Worm (Caenorhabditis elegans) whole organism, L3 larva: Measurements from ENCODE around the gene ttx-3.
A peak's percentile ranks its signal among the peaks of the same experiment; 100 is the strongest.

Source experiments
- ceh-28 ChIP-seq: fragments of 150-350 bp; optimal IDR thresholded peaks from 2 replicates; lab custom pipeline; 2014; ENCODE audit warnings: missing biosample characterization, missing genetic modification reagents, missing genetic modification characterization
- nhr-12 ChIP-seq: fragments of 150-350 bp; optimal IDR thresholded peaks from 2 replicates; lab custom pipeline; 2014; ENCODE audit warnings: missing biosample characterization, missing genetic modification characterization
- nhr-25 ChIP-seq: sonication (generic microtip); optimal IDR thresholded peaks from 2 replicates; lab custom pipeline; 2017; ENCODE audit warnings: missing biosample characterization, missing genetic modification characterization
- nhr-43 ChIP-seq: sonication (generic microtip); optimal IDR thresholded peaks from 2 replicates; lab custom pipeline; 2016; ENCODE audit warnings: mild to moderate bottlenecking, missing genetic modification characterization, missing compliant biosample characterization; ENCODE audit not compliant: poor library complexity, severe bottlenecking
- pha-4 ChIP-seq: fragments of 150-350 bp; optimal IDR thresholded peaks from 2 replicates; lab custom pipeline; 2014; ENCODE audit warnings: missing biosample characterization, missing genetic modification reagents, missing genetic modification characterization
- sea-2 ChIP-seq: fragments of 150-350 bp; sonication (generic microtip); optimal IDR thresholded peaks from 4 replicates; lab custom pipeline; 2014; ENCODE audit warnings: missing biosample characterization, missing genetic modification reagents, missing genetic modification characterization

ttx-3 gene

DNA sequence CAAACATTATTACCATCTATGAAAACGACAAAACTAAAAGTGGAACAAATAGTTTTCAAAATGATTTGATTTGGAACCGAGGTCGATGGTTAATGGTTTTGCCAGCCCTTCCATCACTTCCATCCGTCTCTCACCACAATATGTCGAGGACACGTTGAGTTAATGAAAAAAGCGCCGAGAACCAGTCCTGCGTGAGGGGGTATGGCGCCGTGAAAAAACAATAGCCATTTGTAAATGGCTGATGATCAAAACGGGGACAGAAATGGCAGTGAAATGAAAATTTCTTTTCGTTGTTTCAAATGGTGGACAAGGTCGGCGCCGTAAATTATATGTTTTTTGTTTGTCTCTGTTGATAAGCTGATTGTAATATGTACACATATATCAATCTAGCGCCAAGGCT lies 49.1 kb downstream of the ttx-3 start:
- no peak for TF ChIP-seq nhr-12 (tag; lab: Kevin White, UChicago)
- peak; percentile 53 for TF ChIP-seq nhr-25 (tag; lab: Kevin White, UChicago)

DNA sequence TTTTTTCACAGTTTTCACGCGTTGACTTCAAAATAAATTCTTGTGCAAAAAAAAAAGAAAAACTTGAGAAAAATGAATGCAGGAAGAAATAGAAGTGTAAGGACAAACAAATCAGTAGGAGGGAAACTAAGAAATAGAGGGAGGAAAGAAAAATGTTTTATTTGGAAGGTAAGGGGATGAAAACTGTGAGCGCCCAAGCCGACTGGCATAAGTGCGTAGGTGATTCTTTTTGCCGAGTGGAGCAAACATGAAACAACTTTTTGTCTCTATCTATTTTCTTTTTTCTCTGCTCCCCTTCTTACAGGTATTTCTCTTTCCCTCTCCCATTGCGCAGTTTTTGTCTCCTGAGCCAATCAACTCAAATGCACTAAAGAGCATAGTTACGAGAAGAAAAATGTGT lies 50.4 kb downstream of the ttx-3 start:
- TF ChIP-seq pha-4 (peak; percentile 58), sea-2 (GFP tag; lab: Kevin White, UChicago) (no peak)

DNA sequence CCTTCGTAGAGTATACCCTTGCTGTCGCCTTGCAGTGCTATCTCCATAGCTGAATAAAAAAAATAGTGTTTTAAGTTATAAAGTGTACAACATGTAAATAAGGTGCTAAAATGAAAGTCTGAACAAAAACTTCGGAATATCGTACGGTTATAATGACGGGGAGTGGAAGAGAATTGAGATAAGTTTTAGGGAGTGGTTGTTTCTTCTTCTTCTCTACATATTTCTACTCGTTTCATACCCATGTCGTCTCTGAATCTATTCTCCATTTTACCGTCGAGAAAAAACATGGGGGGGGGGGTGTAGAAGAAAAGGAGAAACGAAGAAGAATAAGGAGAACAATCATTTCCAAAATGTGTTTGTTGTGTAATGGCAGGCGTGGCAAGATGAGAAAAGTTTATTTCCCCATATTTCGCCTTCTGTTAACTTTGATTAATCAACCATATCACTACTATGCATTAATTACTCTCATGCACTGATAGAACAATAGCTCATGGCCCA lies 52.7 kb downstream of the ttx-3 start, which contains the start of gene C44C10.9:
TSS of gene C44C10.9 (minus strand) at position 51 of the 498 bp plus-strand sequence.
- peak; percentile 4 for TF ChIP-seq nhr-43 (tag; lab: Kevin White, UChicago)
- TF ChIP-seq ceh-28 (tag; lab: Kevin White, UChicago): no peak
- TF ChIP-seq nhr-25 (tag; lab: Kevin White, UChicago): no peak
